Worm (Caenorhabditis elegans) whole organism, young adult: ENCODE measurements around the gene srz-71.
A peak's percentile ranks its signal among the peaks of the same experiment; 100 is the strongest.

Experiments
- B0336.3 ChIP-seq: fragments of 200-800 bp; sonication (Bioruptor generic); IDR thresholded peaks from 2 replicates; pipeline ENCODE4 v1.3.6; 2022; ENCODE audit warnings: missing genetic modification characterization, missing compliant biosample characterization
- C17E4.6 ChIP-seq: fragments of 200-800 bp; sonication (Bioruptor generic); IDR thresholded peaks from 2 replicates; pipeline ENCODE4 v1.3.6; 2022; ENCODE audit warnings: missing genetic modification reagents, missing genetic modification characterization, missing compliant biosample characterization
- F33H1.4 ChIP-seq: fragments of 200-800 bp; sonication (Bioruptor generic); IDR thresholded peaks from 2 replicates; pipeline ENCODE4 v1.3.6; 2022; ENCODE audit warnings: missing genetic modification reagents, missing genetic modification characterization, missing compliant biosample characterization
- F57A8.1 ChIP-seq: fragments of 200-800 bp; sonication (Bioruptor generic); optimal IDR thresholded peaks from 2 replicates; lab custom pipeline; 2018; ENCODE audit warnings: mild to moderate bottlenecking, missing genetic modification characterization, moderate library complexity, missing compliant biosample characterization
- K12H6.12 ChIP-seq: fragments of 200-800 bp; sonication (Bioruptor generic); optimal IDR thresholded peaks from 2 replicates; lab custom pipeline; 2018; ENCODE audit warnings: mild to moderate bottlenecking, missing genetic modification characterization, missing compliant biosample characterization
- T26A5.8 ChIP-seq: sonication (generic microtip); optimal IDR thresholded peaks from 2 replicates; lab custom pipeline; 2016; ENCODE audit warnings: missing genetic modification characterization, missing compliant biosample characterization
- Y56A3A.18 ChIP-seq: fragments of 200-800 bp; sonication (Bioruptor generic); IDR thresholded peaks from 2 replicates; pipeline ENCODE4 v1.3.6; 2022; ENCODE audit warnings: missing genetic modification reagents, missing genetic modification characterization, missing compliant biosample characterization
- akir-1 ChIP-seq: fragments of 200-800 bp; sonication (Bioruptor generic); optimal IDR thresholded peaks from 2 replicates; lab custom pipeline; 2018; ENCODE audit warnings: mild to moderate bottlenecking, missing genetic modification characterization, moderate library complexity, missing compliant biosample characterization
- ama-1 ChIP-seq, 3 experiments: fragments of 150-350 bp in 1 of 3; sonication (generic microtip) in 2 of 3; optimal IDR thresholded peaks; 2 replicates each; lab custom pipeline; 2014 to 2018; ENCODE audit warnings: missing biosample characterization in 2 of 3, missing genetic modification characterization in 2 of 3, missing genetic modification reagents in 2 of 3
- aptf-2 ChIP-seq: fragments of 200-800 bp; sonication (Bioruptor generic); conservative IDR thresholded peaks from 2 replicates; pipeline ENCODE4 v1.3.6; 2022; ENCODE audit warnings: missing genetic modification reagents, missing genetic modification characterization, missing compliant biosample characterization
- athp-1 ChIP-seq: sonication (generic microtip); optimal IDR thresholded peaks from 2 replicates; lab custom pipeline; 2017; ENCODE audit warnings: mild to moderate bottlenecking, missing genetic modification characterization, missing compliant biosample characterization
- ccch-3 ChIP-seq: fragments of 200-800 bp; sonication (Bioruptor generic); optimal IDR thresholded peaks from 2 replicates; lab custom pipeline; 2018; ENCODE audit warnings: mild to moderate bottlenecking, missing genetic modification characterization, missing compliant biosample characterization
- cebp-2 ChIP-seq: fragments of 200-800 bp; sonication (Bioruptor generic); IDR thresholded peaks from 2 replicates; pipeline ENCODE4 v1.3.6; 2022; ENCODE audit warnings: missing genetic modification characterization, missing compliant biosample characterization
- ceh-100 ChIP-seq: fragments of 200-800 bp; sonication (Bioruptor generic); IDR thresholded peaks from 2 replicates; pipeline ENCODE4 v1.3.6; 2022; ENCODE audit warnings: missing genetic modification reagents, missing genetic modification characterization, missing compliant biosample characterization
- ceh-58 ChIP-seq: fragments of 200-800 bp; sonication (Bioruptor generic); IDR thresholded peaks from 2 replicates; pipeline ENCODE4 v1.3.6; 2022; ENCODE audit warnings: missing genetic modification characterization, missing compliant biosample characterization
- ceh-79 ChIP-seq: sonication (generic microtip); optimal IDR thresholded peaks from 2 replicates; lab custom pipeline; 2017; ENCODE audit warnings: mild to moderate bottlenecking, missing genetic modification characterization, missing compliant biosample characterization
- die-1 ChIP-seq: sonication (generic microtip); optimal IDR thresholded peaks from 2 replicates; lab custom pipeline; 2016; ENCODE audit warnings: missing genotype, mild to moderate bottlenecking, missing genetic modification characterization, missing compliant biosample characterization
- dox-1 ChIP-seq: fragments of 200-800 bp; sonication (Bioruptor generic); IDR thresholded peaks from 2 replicates; pipeline ENCODE4 v1.3.6; 2022; ENCODE audit warnings: missing genetic modification reagents, missing genetic modification characterization, missing compliant biosample characterization
- dpl-1 ChIP-seq: fragments of 150-350 bp; optimal IDR thresholded peaks from 2 replicates; lab custom pipeline; 2014; ENCODE audit warnings: missing biosample characterization, missing genetic modification reagents, missing genetic modification characterization
- egrh-3 ChIP-seq: fragments of 200-800 bp; sonication (Bioruptor generic); IDR thresholded peaks from 2 replicates; pipeline ENCODE4 v1.3.6; 2022; ENCODE audit warnings: missing genetic modification reagents, missing genetic modification characterization, missing compliant biosample characterization
- ekl-4 ChIP-seq: fragments of 200-800 bp; sonication (Bioruptor generic); IDR thresholded peaks from 2 replicates; pipeline ENCODE4 v1.3.6; 2022; ENCODE audit warnings: missing genetic modification reagents, missing genetic modification characterization, missing compliant biosample characterization
- fkh-3 ChIP-seq: sonication (generic microtip); optimal IDR thresholded peaks from 2 replicates; lab custom pipeline; 2016; ENCODE audit warnings: mild to moderate bottlenecking, missing genetic modification characterization, missing compliant biosample characterization
- him-1 ChIP-seq: sonication (generic microtip); optimal IDR thresholded peaks from 2 replicates; lab custom pipeline; 2016; ENCODE audit warnings: missing genotype, missing genetic modification reagents, missing genetic modification characterization, missing compliant biosample characterization
- hrde-1 ChIP-seq: sonication (generic microtip); optimal IDR thresholded peaks from 2 replicates; lab custom pipeline; 2016; ENCODE audit warnings: missing genetic modification characterization, mild to moderate bottlenecking, missing compliant biosample characterization, moderate library complexity, missing genotype, missing genetic modification reagents, borderline replicate concordance
- hsf-1 ChIP-seq: fragments of 200-800 bp; sonication (Bioruptor generic); IDR thresholded peaks from 2 replicates; pipeline ENCODE4 v1.3.6; 2022; ENCODE audit warnings: missing genetic modification reagents, missing genetic modification characterization, missing compliant biosample characterization
- lin-26 ChIP-seq: fragments of 200-800 bp; sonication (Bioruptor generic); IDR thresholded peaks from 2 replicates; pipeline ENCODE4 v1.3.6; 2022; ENCODE audit warnings: missing genetic modification reagents, missing genetic modification characterization, missing compliant biosample characterization
- lin-35 ChIP-seq, 3 experiments: fragments of 150-350 bp in 2 of 3; sonication (generic microtip) in 1 of 3; optimal IDR thresholded peaks; 2 replicates each; lab custom pipeline; 2014 to 2018; ENCODE audit warnings: missing biosample characterization in 3 of 3, missing genetic modification characterization in 3 of 3, missing genetic modification reagents in 3 of 3
- lir-1 ChIP-seq: fragments of 200-800 bp; sonication (Bioruptor generic); conservative IDR thresholded peaks from 2 replicates; pipeline ENCODE4 v1.3.6; 2022; ENCODE audit warnings: missing genetic modification reagents, missing genetic modification characterization, missing compliant biosample characterization
- madf-10 ChIP-seq: sonication (generic microtip); optimal IDR thresholded peaks from 2 replicates; lab custom pipeline; 2016; ENCODE audit warnings: mild to moderate bottlenecking, missing genetic modification characterization, missing compliant biosample characterization
- madf-3 ChIP-seq: fragments of 200-800 bp; sonication (Bioruptor generic); IDR thresholded peaks from 2 replicates; pipeline ENCODE4 v1.3.6; 2022; ENCODE audit warnings: missing genetic modification reagents, missing genetic modification characterization, missing compliant biosample characterization
- madf-8 ChIP-seq: fragments of 200-800 bp; sonication (Bioruptor generic); conservative IDR thresholded peaks from 2 replicates; pipeline ENCODE4 v1.3.6; 2022; ENCODE audit warnings: missing genetic modification reagents, missing genetic modification characterization, missing compliant biosample characterization
- mcd-1 ChIP-seq: fragments of 200-800 bp; sonication (Bioruptor generic); IDR thresholded peaks from 2 replicates; pipeline ENCODE4 v1.3.6; 2022; ENCODE audit warnings: missing genetic modification reagents, missing genetic modification characterization, missing compliant biosample characterization
- mxl-1 ChIP-seq: sonication (generic microtip); optimal IDR thresholded peaks from 2 replicates; lab custom pipeline; 2016; ENCODE audit warnings: missing genetic modification characterization, missing compliant biosample characterization
- nfya-2 ChIP-seq: fragments of 200-800 bp; sonication (Bioruptor generic); IDR thresholded peaks from 2 replicates; pipeline ENCODE4 v1.3.6; 2022; ENCODE audit warnings: missing genetic modification reagents, missing genetic modification characterization, missing compliant biosample characterization
- nhr-179 ChIP-seq: sonication (generic microtip); optimal IDR thresholded peaks from 2 replicates; lab custom pipeline; 2016; ENCODE audit warnings: mild to moderate bottlenecking, missing genetic modification characterization, missing compliant biosample characterization
- nhr-90 ChIP-seq: sonication (generic microtip); optimal IDR thresholded peaks from 2 replicates; lab custom pipeline; 2016; ENCODE audit warnings: missing genotype, mild to moderate bottlenecking, missing genetic modification characterization, missing compliant biosample characterization
- pbrm-1 ChIP-seq: fragments of 200-800 bp; sonication (Bioruptor generic); IDR thresholded peaks from 2 replicates; pipeline ENCODE4 v1.3.6; 2022; ENCODE audit warnings: missing genetic modification reagents, missing genetic modification characterization, missing compliant biosample characterization
- rec-8 ChIP-seq, 2 experiments: sonication (generic microtip); optimal IDR thresholded peaks; 2 replicates each; lab custom pipeline; 2016; ENCODE audit warnings: mild to moderate bottlenecking in 2 of 2, missing genetic modification characterization in 2 of 2, missing genetic modification reagents in 2 of 2, missing genotype in 2 of 2, missing biosample characterization in 1 of 2, missing compliant biosample characterization in 1 of 2, moderate library complexity in 1 of 2
- snpc-1.3 ChIP-seq: sonication (generic microtip); optimal IDR thresholded peaks from 2 replicates; lab custom pipeline; 2017; ENCODE audit warnings: missing genetic modification characterization, mild to moderate bottlenecking, missing compliant biosample characterization, antibody characterized with exemption, moderate library complexity, missing genotype, missing genetic modification reagents; ENCODE audit not compliant: insufficient read depth
- snpc-3.4 ChIP-seq: sonication (generic microtip); optimal IDR thresholded peaks from 2 replicates; lab custom pipeline; 2017; ENCODE audit warnings: missing genetic modification characterization, mild to moderate bottlenecking, missing compliant biosample characterization, antibody characterized with exemption, moderate library complexity, missing genotype, missing genetic modification reagents
- snpc-4 ChIP-seq, 5 experiments: fragments of 150-350 bp in 1 of 5; sonication (generic microtip) in 4 of 5; optimal IDR thresholded peaks; 2 replicates each; lab custom pipeline; 2014 to 2018; ENCODE audit warnings: missing genetic modification characterization in 5 of 5, missing biosample characterization in 3 of 5, antibody characterized with exemption in 2 of 5, mild to moderate bottlenecking in 2 of 5, missing compliant biosample characterization in 2 of 5, missing genotype in 2 of 5, moderate library complexity in 2 of 5, missing genetic modification reagents in 1 of 5
- tbx-9 ChIP-seq: sonication (generic microtip); optimal IDR thresholded peaks from 2 replicates; lab custom pipeline; 2016; ENCODE audit warnings: borderline replicate concordance, missing genetic modification characterization, inconsistent platforms, missing compliant biosample characterization
- unc-130 ChIP-seq: sonication (generic microtip); optimal IDR thresholded peaks from 2 replicates; lab custom pipeline; 2016; ENCODE audit warnings: missing genetic modification reagents, missing genetic modification characterization, missing compliant biosample characterization
- unc-62 ChIP-seq: fragments of 150-350 bp; optimal IDR thresholded peaks from 2 replicates; lab custom pipeline; 2014; ENCODE audit warnings: missing biosample characterization, missing genetic modification reagents, missing genetic modification characterization
- xnd-1 ChIP-seq: sonication (generic microtip); optimal IDR thresholded peaks from 2 replicates; lab custom pipeline; 2016; ENCODE audit warnings: missing genotype, missing genetic modification reagents, missing genetic modification characterization, missing compliant biosample characterization
- ztf-22 ChIP-seq: fragments of 200-800 bp; sonication (Bioruptor generic); optimal IDR thresholded peaks from 2 replicates; lab custom pipeline; 2018; ENCODE audit warnings: mild to moderate bottlenecking, missing genetic modification characterization, moderate library complexity, missing compliant biosample characterization

srz-71 gene

DNA sequence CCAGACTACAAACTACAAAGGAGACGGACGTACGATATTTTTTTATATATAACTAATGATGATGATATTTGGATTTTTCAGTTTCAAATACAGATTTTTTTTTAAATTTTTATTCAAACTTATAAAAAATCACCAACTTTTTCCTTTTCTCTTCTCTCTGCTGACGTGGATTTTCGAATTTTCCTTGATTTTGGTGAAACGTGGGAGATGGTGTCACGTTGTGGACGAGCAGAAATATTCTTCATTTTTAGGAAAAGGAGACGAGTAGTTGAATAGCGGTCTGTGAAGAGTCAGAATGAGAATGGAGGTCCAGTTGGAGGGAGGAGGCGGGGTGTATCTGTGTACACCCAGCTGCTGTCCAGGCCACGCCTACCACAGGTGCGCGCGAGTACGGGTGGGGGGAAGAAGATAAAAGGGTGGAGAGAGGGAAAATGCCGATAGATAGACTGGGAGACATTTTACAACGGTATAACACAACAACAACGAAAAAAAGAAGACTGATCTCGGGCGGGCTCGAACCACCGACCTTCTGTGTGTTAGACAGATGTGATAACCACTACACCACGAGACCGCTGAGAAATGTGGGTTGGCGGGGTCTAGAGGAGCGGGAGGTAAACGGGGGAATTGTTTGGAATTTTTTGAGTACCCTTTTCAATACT is 49.4 kb downstream of the srz-71 start, which contains the start of gene Y7A9D.1 (continued):
- TF ChIP-seq ceh-100 (GFP tag; lab: Robert Waterston, UW) (0 out of 2 replicates have a peak, but pooled peaks have one; percentile 22), ccch-3 (GFP tag; lab: Kevin White, UChicago) (no peak), C17E4.6 (GFP tag; lab: Robert Waterston, UW) (0 out of 2 replicates have a peak, but pooled peaks have one; percentile 36), ceh-58 (no peak), hrde-1 (tag; lab: Kevin White, UChicago) (peak; percentile 41), madf-3 (GFP tag; lab: Robert Waterston, UW) (peak; percentile 43; the same call in 1 of the 2 replicates), ztf-22 (GFP tag; lab: Kevin White, UChicago) (no peak), snpc-1.3 (tag; lab: Kevin White, UChicago) (peak; percentile 84), akir-1 (peak; percentile 22), dox-1 (GFP tag; lab: Robert Waterston, UW) (no peak), mxl-1 (tag; lab: Kevin White, UChicago) (no peak), nhr-90 (tag; lab: Kevin White, UChicago) (peak; percentile 53), Y56A3A.18 (GFP tag; lab: Robert Waterston, UW) (no peak), mcd-1 (GFP tag; lab: Robert Waterston, UW) (peak; percentile 69), rec-8 (tag; optimal IDR thresholded peaks at IDR 0.05; lab: Kevin White, UChicago) (peak in 1 of 2 experiments; percentile 20), xnd-1 (tag; lab: Kevin White, UChicago) (no peak), madf-8 (GFP tag; lab: Robert Waterston, UW) (no peak), aptf-2 (0 out of 2 replicates have a peak, but pooled peaks have one; percentile 56), ceh-79 (tag; lab: Kevin White, UChicago) (no peak), unc-62 (no peak), K12H6.12 (tag; lab: Kevin White, UChicago) (peak; percentile 42), tbx-9 (no peak), pbrm-1 (no peak), athp-1 (no peak), lir-1 (GFP tag; lab: Robert Waterston, UW) (peak; percentile 52; the same call in 1 of the 2 replicates), madf-10 (tag; lab: Kevin White, UChicago) (peak; percentile 43), snpc-3.4 (tag; lab: Kevin White, UChicago) (peak; percentile 78), hsf-1 (GFP tag; lab: Robert Waterston, UW) (peak; percentile 74), unc-130 (no peak), lin-26 (peak; percentile 85), ama-1 (optimal IDR thresholded peaks at IDR 0.05; lab: Kevin White, UChicago) (no peak), ama-1 (GFP tag; optimal IDR thresholded peaks at IDR 0.05; lab: Kevin White, UChicago) (peak in 1 of 2 experiments; percentile 59), snpc-4 (GFP tag; optimal IDR thresholded peaks at IDR 0.05; lab: Kevin White, UChicago) (peak; percentile 92), snpc-4 (tag; optimal IDR thresholded peaks at IDR 0.05; lab: Kevin White, UChicago) (peak in 3 of 4 experiments; percentile 95 to 98 (median 97)), die-1 (tag; lab: Kevin White, UChicago) (peak; percentile 39), nhr-179 (tag; lab: Kevin White, UChicago) (no peak), him-1 (tag; lab: Kevin White, UChicago) (peak; percentile 44), B0336.3 (GFP tag; lab: Robert Waterston, UW) (no peak), dpl-1 (no peak), F57A8.1 (GFP tag; lab: Kevin White, UChicago) (no peak), fkh-3 (no peak), cebp-2 (GFP tag; lab: Robert Waterston, UW) (no peak), egrh-3 (GFP tag; lab: Robert Waterston, UW) (peak; percentile 36), lin-35 (GFP tag; optimal IDR thresholded peaks at IDR 0.05; lab: Kevin White, UChicago) (peak in 1 of 3 experiments; percentile 40), nfya-2 (GFP tag; lab: Robert Waterston, UW) (no peak), F33H1.4 (GFP tag; lab: Robert Waterston, UW) (0 out of 2 replicates have a peak, but pooled peaks have one; percentile 15), ekl-4 (peak; percentile 66), T26A5.8 (no peak)
